Worm (Caenorhabditis elegans) whole organism, L4/young adult: ENCODE measurements around the gene Y46H3D.8.

Experiments
- W03F9.2 ChIP-seq: fragments of 150-350 bp; optimal IDR thresholded peaks from 2 replicates; lab custom pipeline; 2014; ENCODE audit warnings: missing biosample characterization, missing genetic modification characterization
- dao-5 ChIP-seq: sonication (generic microtip); optimal IDR thresholded peaks from 2 replicates; lab custom pipeline; 2016; ENCODE audit warnings: missing genotype, missing genetic modification characterization, moderate library complexity, missing compliant biosample characterization
- him-1 ChIP-seq: sonication (generic microtip); optimal IDR thresholded peaks from 2 replicates; lab custom pipeline; 2016; ENCODE audit warnings: missing genotype, missing genetic modification reagents, missing genetic modification characterization, missing compliant biosample characterization

Gene Y46H3D.8

ce11 chrV:1631148-1631547 is at the start of gene Y46H3D.8:
TSS of gene Y46H3D.8 (minus strand) at chrV:1631248.
- TF ChIP-seq dao-5 (tag; lab: Kevin White, UChicago): no peak
- no peak for TF ChIP-seq him-1
- no peak for TF ChIP-seq W03F9.2 (tag; lab: Kevin White, UChicago)

DNA sequence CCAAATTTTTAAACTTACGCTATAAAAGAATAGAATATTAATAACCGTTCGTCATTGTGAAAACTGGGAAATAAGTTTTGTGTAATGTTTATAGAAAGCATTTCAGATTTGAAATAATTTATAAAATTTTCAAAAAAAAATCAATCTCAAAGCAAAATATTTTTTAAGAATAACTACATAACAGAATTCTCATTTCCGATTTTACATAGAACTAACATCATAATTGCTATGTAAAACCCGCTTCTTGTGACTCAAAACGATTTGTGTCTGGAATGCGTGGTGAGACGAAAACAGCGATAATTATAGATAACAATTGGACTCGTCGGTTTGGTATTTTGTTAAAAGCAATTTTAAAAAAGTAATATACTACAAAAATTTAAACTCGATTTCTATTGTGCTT is 49.7 kb upstream of the Y46H3D.8 start, which contains the start of gene srw-91:
srw-91 (minus strand) TSS at position 101 of the 400 bp plus-strand sequence.
- TF ChIP-seq dao-5 (tag; lab: Kevin White, UChicago) (no peak), him-1 (no peak), W03F9.2 (tag; lab: Kevin White, UChicago) (no peak)

- TF ChIP-seq W03F9.2 (tag; lab: Kevin White, UChicago): no peak
- TF ChIP-seq him-1: no peak
- no peak for TF ChIP-seq dao-5 (tag; lab: Kevin White, UChicago)
Observed at ce11 chrV:1678228-1678627, 47.2 kb upstream of the Y46H3D.8 start, which contains the start of gene srw-98. TSS of gene srw-98 (minus strand) at chrV:1678328.

DNA sequence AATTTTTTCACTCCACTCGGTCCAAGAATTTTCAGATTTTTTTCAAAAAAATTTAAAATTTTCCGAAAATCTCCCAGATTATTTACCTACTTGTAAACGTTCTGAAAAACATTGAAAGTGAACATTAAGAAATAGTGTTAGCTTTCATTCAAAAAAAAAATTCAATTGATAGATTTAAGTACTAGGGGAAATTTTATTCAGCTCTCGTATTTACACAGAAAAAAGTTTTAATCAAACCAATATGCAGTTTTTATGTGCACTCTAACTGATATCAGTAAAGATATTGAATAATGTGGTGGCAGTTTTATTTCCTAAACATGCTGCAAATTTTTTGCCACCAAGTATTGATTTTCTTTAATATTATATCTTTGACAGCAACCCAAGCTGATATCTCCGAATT is 37.2 kb upstream of the Y46H3D.8 start, which contains the start of gene irld-42:
irld-42 (plus strand) TSS at position 301 of the 400 bp plus-strand sequence.
- no peak for TF ChIP-seq W03F9.2 (tag; lab: Kevin White, UChicago)
- no peak for TF ChIP-seq dao-5 (tag; lab: Kevin White, UChicago)
- TF ChIP-seq him-1: no peak

DNA sequence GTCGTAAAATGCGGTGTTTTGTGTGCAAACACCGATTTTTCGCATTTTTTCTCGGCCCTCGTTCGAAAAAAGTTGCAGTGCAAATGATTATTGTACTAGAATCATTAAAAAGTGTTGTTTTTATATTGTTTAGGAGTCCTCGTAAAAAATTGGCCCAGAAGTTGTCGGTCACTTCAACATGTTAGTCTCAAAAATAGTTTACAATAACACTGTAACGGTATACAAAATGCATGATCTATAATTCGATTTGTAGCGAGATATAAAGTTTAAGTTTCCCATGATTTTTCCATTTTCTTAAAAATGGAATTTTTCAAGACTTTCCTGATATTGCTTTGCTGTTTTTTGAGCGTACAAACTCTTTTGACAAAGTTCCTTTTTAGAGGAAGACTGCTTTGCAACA is 35.9 kb upstream of the Y46H3D.8 start, which contains the start of gene K04F1.8:
K04F1.8 (plus strand) TSS at position 301 of the 400 bp plus-strand sequence.
- TF ChIP-seq dao-5 (tag; lab: Kevin White, UChicago) (no peak), him-1 (no peak), W03F9.2 (tag; lab: Kevin White, UChicago) (no peak)

- TF ChIP-seq W03F9.2 (tag; lab: Kevin White, UChicago): no peak
- no peak for TF ChIP-seq him-1
- no peak for TF ChIP-seq dao-5 (tag; lab: Kevin White, UChicago)
Observed at ce11 chrV:1664921-1665320, 33.9 kb upstream of the Y46H3D.8 start, which contains the start of gene K04F1.9. TSS of gene K04F1.9 (plus strand) at chrV:1665221.

DNA sequence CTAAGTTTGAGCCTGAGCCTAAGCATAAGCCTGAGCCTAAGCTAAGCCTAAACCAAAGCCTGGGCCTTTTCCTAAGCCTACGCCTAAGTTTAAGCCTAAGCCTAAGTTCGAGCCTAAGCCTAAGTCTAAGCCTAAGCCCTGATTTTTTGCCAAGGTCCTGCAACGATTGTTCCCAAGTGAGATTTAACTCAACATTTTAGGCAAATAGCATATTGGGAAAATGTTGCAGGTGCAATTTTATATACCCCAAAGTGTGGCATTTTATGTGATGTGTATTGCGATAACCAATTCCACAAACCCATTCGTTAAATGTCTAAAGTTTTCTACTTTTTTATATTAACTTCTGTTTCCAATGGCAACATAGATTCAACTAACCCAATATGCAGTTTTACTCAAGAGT is 31.2 kb upstream of the Y46H3D.8 start, which contains the start of gene irld-40:
irld-40 (plus strand) TSS at position 301 of the 400 bp plus-strand sequence.
- TF ChIP-seq him-1 (no peak), dao-5 (tag; lab: Kevin White, UChicago) (no peak), W03F9.2 (tag; lab: Kevin White, UChicago) (no peak)

DNA sequence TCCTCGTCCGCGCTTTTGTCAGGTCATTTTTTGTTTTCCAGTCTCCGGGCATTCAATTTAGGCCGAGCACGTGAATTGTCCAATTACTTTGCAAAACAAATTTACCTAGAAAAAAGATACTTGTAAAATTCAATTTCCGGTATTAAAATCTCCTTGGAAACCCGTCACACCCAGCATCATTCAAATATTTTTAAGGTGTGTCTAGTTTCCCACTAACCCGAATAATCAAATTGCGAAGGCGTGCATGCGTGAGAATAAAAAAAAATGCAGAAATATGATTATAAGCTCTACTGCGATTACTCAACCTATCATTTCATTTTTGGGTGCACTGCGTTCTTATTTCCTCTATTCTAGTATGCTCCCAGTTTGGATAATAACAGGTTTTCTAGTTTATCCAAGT is 23.8 kb upstream of the Y46H3D.8 start, which contains the start of gene irld-11:
irld-11 (plus strand) TSS at position 301 of the 400 bp plus-strand sequence.
- TF ChIP-seq W03F9.2 (tag; lab: Kevin White, UChicago) (no peak), him-1 (no peak), dao-5 (tag; lab: Kevin White, UChicago) (no peak)

ce11 chrV:1651045-1651444 is 20.0 kb upstream of the Y46H3D.8 start, which contains the start of gene irld-44:
TSS of gene irld-44 (plus strand) at chrV:1651345.
- TF ChIP-seq W03F9.2 (tag; lab: Kevin White, UChicago) (no peak), dao-5 (tag; lab: Kevin White, UChicago) (no peak), him-1 (no peak)

ce11 chrV:1648000-1648399 is 17.0 kb upstream of the Y46H3D.8 start, which contains the start of gene irld-45:
TSS of gene irld-45 (plus strand) at chrV:1648300.
- TF ChIP-seq him-1 (no peak), W03F9.2 (tag; lab: Kevin White, UChicago) (no peak), dao-5 (tag; lab: Kevin White, UChicago) (no peak)

- TF ChIP-seq dao-5 (tag; lab: Kevin White, UChicago) (no peak), him-1 (no peak), W03F9.2 (tag; lab: Kevin White, UChicago) (no peak)
Observed at ce11 chrV:1643886-1644285, 12.8 kb upstream of the Y46H3D.8 start, which contains the start of gene alh-2. TSS of gene alh-2 (plus strand) at chrV:1644169.

ce11 chrV:1642768-1643167 is 11.7 kb upstream of the Y46H3D.8 start:
- TF ChIP-seq W03F9.2 (tag; lab: Kevin White, UChicago) (no peak), him-1 (no peak)

- TF ChIP-seq him-1: no peak
- no peak for TF ChIP-seq W03F9.2 (tag; lab: Kevin White, UChicago)
- no peak for TF ChIP-seq dao-5 (tag; lab: Kevin White, UChicago)
Observed at ce11 chrV:1642199-1642598, 11.2 kb upstream of the Y46H3D.8 start, which contains the start of gene Y46H3D.1. TSS of gene Y46H3D.1 (plus strand) at chrV:1642499.

ce11 chrV:1640008-1640407 is 9.0 kb upstream of the Y46H3D.8 start, which contains the start of gene str-221:
TSS of gene str-221 (plus strand) at chrV:1640308.
- TF ChIP-seq him-1: no peak
- TF ChIP-seq W03F9.2 (tag; lab: Kevin White, UChicago): no peak
- no peak for TF ChIP-seq dao-5 (tag; lab: Kevin White, UChicago)
